Worm (Caenorhabditis elegans) whole organism, L1 larva: Measurements from ENCODE around the gene clec-169.

Experiments
- C04F5.9 ChIP-seq: sonication (generic microtip); optimal IDR thresholded peaks from 2 replicates; lab custom pipeline; 2016; ENCODE audit warnings: missing genetic modification characterization, missing compliant biosample characterization
- C34B4.2 ChIP-seq: sonication (generic microtip); optimal IDR thresholded peaks from 2 replicates; lab custom pipeline; 2017; ENCODE audit warnings: mild to moderate bottlenecking, missing genetic modification characterization, missing compliant biosample characterization
- Y116A8C.19 ChIP-seq: sonication (generic microtip); optimal IDR thresholded peaks from 2 replicates; lab custom pipeline; 2016; ENCODE audit warnings: missing compliant biosample characterization, missing genetic modification characterization, borderline replicate concordance
- aha-1 ChIP-seq: fragments of 150-350 bp; optimal IDR thresholded peaks from 2 replicates; lab custom pipeline; 2014; ENCODE audit warnings: missing biosample characterization, missing genetic modification characterization
- alr-1 ChIP-seq: fragments of 200-800 bp; sonication (Bioruptor generic); optimal IDR thresholded peaks from 2 replicates; lab custom pipeline; 2018; ENCODE audit warnings: borderline replicate concordance, mild to moderate bottlenecking, missing genetic modification characterization, missing compliant biosample characterization
- aly-2 ChIP-seq: fragments of 150-350 bp; optimal IDR thresholded peaks from 2 replicates; lab custom pipeline; 2014; ENCODE audit warnings: missing biosample characterization, missing genetic modification characterization
- ama-1 ChIP-seq: fragments of 150-350 bp; optimal IDR thresholded peaks from 2 replicates; lab custom pipeline; 2014
- ceh-63 ChIP-seq: fragments of 200-800 bp; sonication (Bioruptor generic); optimal IDR thresholded peaks from 2 replicates; lab custom pipeline; 2018; ENCODE audit warnings: mild to moderate bottlenecking, missing genetic modification characterization, missing compliant biosample characterization
- ceh-8 ChIP-seq: fragments of 200-800 bp; sonication (Bioruptor generic); optimal IDR thresholded peaks from 2 replicates; lab custom pipeline; 2018; ENCODE audit warnings: mild to moderate bottlenecking, missing genetic modification characterization, moderate library complexity, missing compliant biosample characterization
- ceh-82 ChIP-seq, 3 experiments: fragments of 150-350 bp in 1 of 3; sonication (generic microtip) in 2 of 3; optimal IDR thresholded peaks; 2 replicates each; lab custom pipeline; 2014 to 2017; ENCODE audit warnings: missing biosample characterization in 3 of 3, missing genetic modification characterization in 3 of 3
- ceh-90 ChIP-seq: sonication (generic microtip); optimal IDR thresholded peaks from 2 replicates; lab custom pipeline; 2016; ENCODE audit warnings: missing genetic modification characterization, missing compliant biosample characterization
- dsc-1 ChIP-seq: sonication (generic microtip); optimal IDR thresholded peaks from 2 replicates; lab custom pipeline; 2016; ENCODE audit warnings: mild to moderate bottlenecking, missing genetic modification characterization, missing compliant biosample characterization
- efl-1 ChIP-seq, 4 experiments: fragments of 150-350 bp; optimal IDR thresholded peaks in 3 of 4; peaks in 1 of 4; 1 replicate in 1 of 4; 2 replicates in 3 of 4; lab custom pipeline; 2014; ENCODE audit warnings: missing biosample characterization in 2 of 4, missing genetic modification characterization in 2 of 4, missing genetic modification reagents in 2 of 4
- efl-3 ChIP-seq: fragments of 200-800 bp; sonication (Bioruptor generic); optimal IDR thresholded peaks from 2 replicates; lab custom pipeline; 2018; ENCODE audit warnings: mild to moderate bottlenecking, missing genetic modification characterization, missing compliant biosample characterization
- egl-13 ChIP-seq: sonication (generic microtip); optimal IDR thresholded peaks from 2 replicates; lab custom pipeline; 2016; ENCODE audit warnings: missing genotype, missing genetic modification reagents, missing genetic modification characterization, missing compliant biosample characterization
- egl-27 ChIP-seq, 2 experiments: fragments of 150-350 bp in 1 of 2; sonication (generic microtip); optimal IDR thresholded peaks; 3 replicates each; lab custom pipeline; 2017 to 2018; ENCODE audit warnings: missing biosample characterization in 2 of 2, missing genetic modification characterization in 2 of 2, missing genetic modification reagents in 2 of 2
- elt-2 ChIP-seq: sonication (generic microtip); optimal IDR thresholded peaks from 2 replicates; lab custom pipeline; 2016; ENCODE audit warnings: missing genetic modification characterization, mild to moderate bottlenecking, inconsistent platforms, missing compliant biosample characterization, missing genetic modification reagents
- fos-1 ChIP-seq: fragments of 150-350 bp; optimal IDR thresholded peaks from 2 replicates; lab custom pipeline; 2014; ENCODE audit warnings: missing biosample characterization, missing genetic modification characterization
- hlh-17 ChIP-seq: fragments of 200-800 bp; sonication (Bioruptor generic); optimal IDR thresholded peaks from 2 replicates; lab custom pipeline; 2018; ENCODE audit warnings: missing genetic modification characterization, mild to moderate bottlenecking, missing compliant biosample characterization, moderate library complexity, borderline replicate concordance
- hlh-4 ChIP-seq: sonication (generic microtip); optimal IDR thresholded peaks from 2 replicates; lab custom pipeline; 2016; ENCODE audit warnings: mild to moderate bottlenecking, missing genetic modification characterization, missing compliant biosample characterization
- hpl-2 ChIP-seq: fragments of 150-350 bp; optimal IDR thresholded peaks from 2 replicates; lab custom pipeline; 2014; ENCODE audit warnings: missing biosample characterization, missing genetic modification reagents, missing genetic modification characterization
- jun-1 ChIP-seq: fragments of 150-350 bp; optimal IDR thresholded peaks from 2 replicates; lab custom pipeline; 2014; ENCODE audit warnings: missing biosample characterization, missing genetic modification reagents, missing genetic modification characterization
- lin-13 ChIP-seq: fragments of 150-350 bp; optimal IDR thresholded peaks from 2 replicates; lab custom pipeline; 2014; ENCODE audit warnings: missing biosample characterization, missing genetic modification reagents, missing genetic modification characterization
- lin-14 ChIP-seq: fragments of 200-800 bp; sonication (Bioruptor generic); optimal IDR thresholded peaks from 2 replicates; lab custom pipeline; 2018; ENCODE audit warnings: mild to moderate bottlenecking, missing genetic modification characterization, moderate library complexity, missing compliant biosample characterization
- lin-15B ChIP-seq: fragments of 150-350 bp; sonication (generic microtip); optimal IDR thresholded peaks from 3 replicates; lab custom pipeline; 2014; ENCODE audit warnings: missing biosample characterization, missing genetic modification characterization
- lin-39 ChIP-seq: fragments of 150-350 bp; optimal IDR thresholded peaks from 2 replicates; lab custom pipeline; 2014; ENCODE audit warnings: missing biosample characterization, missing genetic modification reagents, missing genetic modification characterization
- lsy-2 ChIP-seq, 2 experiments: fragments of 150-350 bp; optimal IDR thresholded peaks; 2 replicates each; lab custom pipeline; 2014; ENCODE audit warnings: missing biosample characterization in 2 of 2, missing genetic modification characterization in 2 of 2
- mdl-1 ChIP-seq, 2 experiments: fragments of 150-350 bp; optimal IDR thresholded peaks; 2 replicates each; lab custom pipeline; 2014 to 2017; ENCODE audit warnings: missing biosample characterization in 2 of 2, missing genetic modification characterization in 2 of 2, inconsistent platforms in 1 of 2
- mef-2 ChIP-seq: fragments of 150-350 bp; optimal IDR thresholded peaks from 2 replicates; lab custom pipeline; 2014; ENCODE audit warnings: missing biosample characterization, missing genetic modification characterization
- nhr-11 ChIP-seq: fragments of 150-350 bp; optimal IDR thresholded peaks from 2 replicates; lab custom pipeline; 2014; ENCODE audit warnings: missing biosample characterization, missing genetic modification characterization
- nhr-20 ChIP-seq: sonication (generic microtip); optimal IDR thresholded peaks from 2 replicates; lab custom pipeline; 2016; ENCODE audit warnings: mild to moderate bottlenecking, missing genetic modification characterization, missing compliant biosample characterization
- nhr-28 ChIP-seq: fragments of 150-350 bp; optimal IDR thresholded peaks from 2 replicates; lab custom pipeline; 2014; ENCODE audit warnings: missing biosample characterization, missing genetic modification characterization
- nhr-47 ChIP-seq: sonication (generic microtip); optimal IDR thresholded peaks from 2 replicates; lab custom pipeline; 2016; ENCODE audit warnings: mild to moderate bottlenecking, missing genetic modification characterization, moderate library complexity, missing compliant biosample characterization
- nhr-71 ChIP-seq: sonication (generic microtip); optimal IDR thresholded peaks from 2 replicates; lab custom pipeline; 2016; ENCODE audit warnings: mild to moderate bottlenecking, missing genetic modification characterization, moderate library complexity, missing compliant biosample characterization
- nhr-77 ChIP-seq: fragments of 150-350 bp; optimal IDR thresholded peaks from 2 replicates; lab custom pipeline; 2014; ENCODE audit warnings: missing biosample characterization, missing genetic modification characterization
- nhr-85 ChIP-seq: sonication (generic microtip); peaks from one replicate; lab custom pipeline; 2016; ENCODE audit warnings: missing genetic modification characterization, inconsistent platforms, missing compliant biosample characterization
- pag-3 ChIP-seq: sonication (generic microtip); optimal IDR thresholded peaks from 2 replicates; lab custom pipeline; 2017; ENCODE audit warnings: missing genetic modification characterization, mild to moderate bottlenecking, missing compliant biosample characterization, antibody characterized with exemption, borderline replicate concordance; ENCODE audit not compliant: insufficient read depth
- pax-3 ChIP-seq: fragments of 200-800 bp; sonication (Bioruptor generic); optimal IDR thresholded peaks from 2 replicates; lab custom pipeline; 2018; ENCODE audit warnings: mild to moderate bottlenecking, missing genetic modification characterization, moderate library complexity, missing compliant biosample characterization
- pqm-1 ChIP-seq: sonication (generic microtip); optimal IDR thresholded peaks from 3 replicates; lab custom pipeline; 2017; ENCODE audit warnings: missing biosample characterization, missing genetic modification characterization
- skn-1 ChIP-seq: fragments of 150-350 bp; optimal IDR thresholded peaks from 2 replicates; lab custom pipeline; 2014; ENCODE audit warnings: missing biosample characterization, missing genetic modification characterization
- snu-23 ChIP-seq: sonication (generic microtip); optimal IDR thresholded peaks from 2 replicates; lab custom pipeline; 2016; ENCODE audit warnings: missing genetic modification characterization, missing compliant biosample characterization
- sox-4 ChIP-seq: sonication (generic microtip); optimal IDR thresholded peaks from 2 replicates; lab custom pipeline; 2016; ENCODE audit warnings: missing genetic modification characterization, missing compliant biosample characterization
- sup-37 ChIP-seq: fragments of 200-800 bp; sonication (Bioruptor generic); optimal IDR thresholded peaks from 2 replicates; lab custom pipeline; 2018; ENCODE audit warnings: mild to moderate bottlenecking, missing genetic modification characterization, missing compliant biosample characterization
- swsn-7 ChIP-seq: sonication (generic microtip); optimal IDR thresholded peaks from 2 replicates; lab custom pipeline; 2016; ENCODE audit warnings: missing genetic modification characterization, missing compliant biosample characterization
- tbx-2 ChIP-seq: sonication (generic microtip); optimal IDR thresholded peaks from 2 replicates; lab custom pipeline; 2016; ENCODE audit warnings: missing genetic modification characterization, missing compliant biosample characterization
- tlp-1 ChIP-seq: fragments of 150-350 bp; optimal IDR thresholded peaks from 2 replicates; lab custom pipeline; 2014; ENCODE audit warnings: missing biosample characterization, missing genetic modification characterization
- unc-86 ChIP-seq: sonication (generic microtip); optimal IDR thresholded peaks from 2 replicates; lab custom pipeline; 2016; ENCODE audit warnings: missing genetic modification characterization, missing compliant biosample characterization
- unc-98 ChIP-seq: fragments of 200-800 bp; sonication (Bioruptor generic); IDR thresholded peaks from 2 replicates; pipeline ENCODE4 v1.3.6; 2022; ENCODE audit warnings: missing genetic modification characterization, missing compliant biosample characterization
- xbp-1 ChIP-seq: sonication (generic microtip); optimal IDR thresholded peaks from 2 replicates; lab custom pipeline; 2016; ENCODE audit warnings: missing genetic modification characterization, missing compliant biosample characterization
- zip-4 ChIP-seq: fragments of 200-800 bp; sonication (Bioruptor generic); optimal IDR thresholded peaks from 2 replicates; lab custom pipeline; 2018; ENCODE audit warnings: mild to moderate bottlenecking, missing genetic modification characterization, moderate library complexity, missing compliant biosample characterization
- ztf-11 ChIP-seq, 2 experiments: sonication (generic microtip); optimal IDR thresholded peaks; 2 replicates each; lab custom pipeline; 2016 to 2017; ENCODE audit warnings: missing genetic modification characterization in 2 of 2, missing biosample characterization in 1 of 2, missing compliant biosample characterization in 1 of 2

clec-169 gene

DNA sequence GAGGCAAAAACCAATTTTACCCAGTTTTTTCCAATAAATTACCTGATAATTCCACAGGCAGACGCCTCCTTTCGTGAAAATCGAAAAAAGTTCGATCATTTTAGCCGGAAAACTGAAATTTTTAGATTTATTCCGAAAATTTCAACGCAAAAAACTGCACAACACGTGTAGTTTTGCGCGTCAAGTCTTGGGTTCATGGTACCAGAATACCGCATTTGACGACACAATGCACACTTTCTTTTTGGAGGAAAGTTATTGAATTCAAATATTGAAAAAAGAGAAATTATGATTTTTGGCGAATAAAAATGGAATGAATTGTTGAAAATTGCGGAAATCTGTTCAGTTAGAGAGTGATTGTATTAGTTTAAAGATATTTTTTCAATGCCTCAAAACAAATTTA is 21.4 kb upstream of the clec-169 start, which contains the start of gene F38A1.8 (continued):
- no peak for TF ChIP-seq ztf-11 (tag; optimal IDR thresholded peaks at IDR 0.05; lab: Kevin White, UChicago)
- TF ChIP-seq aha-1 (tag; lab: Kevin White, UChicago), result no peak
- TF ChIP-seq dsc-1, result peak; percentile 6
- no peak for TF ChIP-seq elt-2 (tag; lab: Kevin White, UChicago)
- TF ChIP-seq sox-4 (tag; lab: Kevin White, UChicago), result no peak
- TF ChIP-seq swsn-7 (tag; lab: Kevin White, UChicago), result peak; percentile 42
- no peak for TF ChIP-seq pag-3 (tag; lab: Kevin White, UChicago)
- TF ChIP-seq fos-1 (tag; lab: Kevin White, UChicago), result peak; percentile 9
- TF ChIP-seq nhr-11 (tag; lab: Kevin White, UChicago), result no peak
- TF ChIP-seq nhr-71 (tag; lab: Kevin White, UChicago), result no peak
- no peak for TF ChIP-seq Y116A8C.19 (tag; lab: Kevin White, UChicago)
- TF ChIP-seq ama-1 (lab: Kevin White, UChicago), result no peak
- TF ChIP-seq tlp-1 (tag; lab: Kevin White, UChicago), result no peak
- peak; percentile 61 for TF ChIP-seq tbx-2 (tag; lab: Kevin White, UChicago)
- TF ChIP-seq egl-27 (tag; optimal IDR thresholded peaks at IDR 0.05; lab: Kevin White, UChicago), result no peak
- peak; percentile 78 to 84 for TF ChIP-seq lsy-2 (tag; optimal IDR thresholded peaks at IDR 0.05; lab: Kevin White, UChicago)
- TF ChIP-seq efl-1 (optimal IDR thresholded peaks at IDR 0.05; lab: Kevin White, UChicago), result peak; percentile 94 to 98
- peak; percentile 95 to 99 for TF ChIP-seq efl-1 (GFP tag; optimal IDR thresholded peaks at IDR 0.05 in 1 of 2; lab: Kevin White, UChicago)
- no peak for TF ChIP-seq ceh-63
- TF ChIP-seq nhr-47 (tag; lab: Kevin White, UChicago), result no peak
- peak; percentile 36 for TF ChIP-seq skn-1 (tag; lab: Kevin White, UChicago)
- peak; percentile 24 for TF ChIP-seq C04F5.9 (tag; lab: Kevin White, UChicago)
- TF ChIP-seq unc-98 (GFP tag; lab: Robert Waterston, UW), result no peak
- no peak for TF ChIP-seq pqm-1 (tag; lab: Kevin White, UChicago)
- TF ChIP-seq jun-1, result peak; percentile 27
- TF ChIP-seq aly-2 (tag; lab: Kevin White, UChicago), result no peak
- no peak for TF ChIP-seq efl-3 (GFP tag; lab: Kevin White, UChicago)
- TF ChIP-seq unc-86 (tag; lab: Kevin White, UChicago), result peak; percentile 21
- TF ChIP-seq mdl-1 (tag; optimal IDR thresholded peaks at IDR 0.05; lab: Kevin White, UChicago), result peak in 1 of 2 experiments; percentile 81
- TF ChIP-seq lin-15B (tag; lab: Kevin White, UChicago), result peak; percentile 69
- TF ChIP-seq mef-2, result no peak
- TF ChIP-seq ceh-82 (tag; optimal IDR thresholded peaks at IDR 0.05; lab: Kevin White, UChicago), result peak; percentile 36 to 61 (median 42)
- TF ChIP-seq pax-3 (tag; lab: Kevin White, UChicago), result no peak
- TF ChIP-seq egl-13 (tag; lab: Kevin White, UChicago), result no peak
- no peak for TF ChIP-seq sup-37
- TF ChIP-seq C34B4.2 (tag; lab: Kevin White, UChicago), result no peak
- TF ChIP-seq hpl-2, result no peak
- no peak for TF ChIP-seq lin-14
- TF ChIP-seq snu-23 (GFP tag; lab: Kevin White, UChicago), result peak; percentile 74
- TF ChIP-seq hlh-4 (tag; lab: Kevin White, UChicago), result no peak
- peak; percentile 69 for TF ChIP-seq nhr-85 (tag; lab: Kevin White, UChicago)
- no peak for TF ChIP-seq hlh-17 (GFP tag; lab: Kevin White, UChicago)
- no peak for TF ChIP-seq zip-4 (GFP tag; lab: Kevin White, UChicago)
- TF ChIP-seq nhr-20 (tag; lab: Kevin White, UChicago), result no peak
- no peak for TF ChIP-seq nhr-28
- no peak for TF ChIP-seq alr-1 (tag; lab: Kevin White, UChicago)
- no peak for TF ChIP-seq ceh-90
- no peak for TF ChIP-seq ceh-8
- TF ChIP-seq lin-39 (tag; lab: Kevin White, UChicago), result no peak
- no peak for TF ChIP-seq nhr-77 (tag; lab: Kevin White, UChicago)
- TF ChIP-seq xbp-1, result peak; percentile 50
- peak; percentile 39 for TF ChIP-seq lin-13 (GFP tag; lab: Kevin White, UChicago)
- TF ChIP-seq, all 84 proteins: peak for 31
